Fruit fly (Drosophila melanogaster) whole organism, embryonic: Measurements from ENCODE around the gene Bicra.
A peak's percentile ranks its signal among the peaks of the same experiment; 100 is the strongest.

ENCODE experiments used
- Aef1 ChIP-seq: fragments of 200-800 bp; sonication (Bioruptor generic); IDR thresholded peaks from 3 replicates; pipeline ENCODE4 v1.3.6; 2022; ENCODE audit warnings: missing biosample characterization, missing genetic modification characterization
- Asciz ChIP-seq: fragments of 200-800 bp; sonication (Bioruptor generic); optimal IDR thresholded peaks from 2 replicates; lab custom pipeline; 2017; ENCODE audit warnings: missing biosample characterization, mild to moderate bottlenecking, missing genetic modification characterization, missing genetic modification reagents
- CG10274 ChIP-seq: fragments of 200-800 bp; sonication (Bioruptor generic); optimal IDR thresholded peaks from 3 replicates; lab custom pipeline; 2017; ENCODE audit warnings: missing biosample characterization, mild to moderate bottlenecking, missing genetic modification characterization
- CG11695 ChIP-seq: fragments of 200-800 bp; sonication (Bioruptor generic); IDR thresholded peaks from 3 replicates; pipeline ENCODE4 v1.3.6; 2022; ENCODE audit warnings: missing biosample characterization, missing genetic modification characterization
- CG17568 ChIP-seq: fragments of 200-800 bp; sonication (Bioruptor generic); optimal IDR thresholded peaks from 2 replicates; lab custom pipeline; 2018; ENCODE audit warnings: missing biosample characterization, mild to moderate bottlenecking, missing genetic modification characterization, moderate library complexity
- CG30403 ChIP-seq: fragments of 200-800 bp; sonication (Bioruptor generic); optimal IDR thresholded peaks from 3 replicates; lab custom pipeline; 2016; ENCODE audit warnings: missing biosample characterization, missing genetic modification characterization
- CG31441 ChIP-seq: fragments of 200-800 bp; sonication (Bioruptor generic); IDR thresholded peaks from 2 replicates; pipeline ENCODE4 v1.3.6; 2022; ENCODE audit warnings: missing biosample characterization, missing genetic modification characterization
- CG33557 ChIP-seq: fragments of 200-800 bp; sonication (Bioruptor generic); optimal IDR thresholded peaks from 2 replicates; lab custom pipeline; 2019; ENCODE audit warnings: missing biosample characterization, mild to moderate bottlenecking, missing genetic modification characterization, moderate library complexity
- CG4404 ChIP-seq: fragments of 200-800 bp; sonication (Bioruptor generic); IDR thresholded peaks from 2 replicates; pipeline ENCODE4 v1.3.6; 2022; ENCODE audit warnings: missing biosample characterization, missing genetic modification characterization
- CG4424 ChIP-seq: fragments of 200-800 bp; sonication (Bioruptor generic); optimal IDR thresholded peaks from 3 replicates; lab custom pipeline; 2016; ENCODE audit warnings: missing biosample characterization, missing genetic modification characterization
- CG4820 ChIP-seq: fragments of 200-800 bp; sonication (Bioruptor generic); optimal IDR thresholded peaks from 3 replicates; lab custom pipeline; 2016; ENCODE audit warnings: missing biosample characterization, missing genetic modification characterization
- CG5180 ChIP-seq: fragments of 200-800 bp; sonication (Bioruptor generic); optimal IDR thresholded peaks from 3 replicates; lab custom pipeline; 2017; ENCODE audit warnings: missing biosample characterization, missing genetic modification characterization, mild to moderate bottlenecking, moderate library complexity, missing genetic modification reagents
- CG6175 ChIP-seq: fragments of 200-800 bp; sonication (Bioruptor generic); IDR thresholded peaks from 3 replicates; pipeline ENCODE4 v1.3.6; 2022; ENCODE audit warnings: missing biosample characterization, missing genetic modification characterization
- CG6683 ChIP-seq: fragments of 200-800 bp; sonication (Bioruptor generic); optimal IDR thresholded peaks from 2 replicates; lab custom pipeline; 2017; ENCODE audit warnings: missing biosample characterization, mild to moderate bottlenecking, missing genetic modification characterization, missing genetic modification reagents
- CG7357 ChIP-seq: fragments of 200-800 bp; sonication (Bioruptor generic); IDR thresholded peaks from 3 replicates; pipeline ENCODE4 v1.3.6; 2022; ENCODE audit warnings: missing biosample characterization, missing genetic modification characterization
- CG7839 ChIP-seq: fragments of 200-800 bp; sonication (Bioruptor generic); optimal IDR thresholded peaks from 3 replicates; lab custom pipeline; 2018; ENCODE audit warnings: missing biosample characterization, mild to moderate bottlenecking, missing genetic modification characterization, moderate library complexity
- CG7963 ChIP-seq: fragments of 200-800 bp; sonication (Bioruptor generic); IDR thresholded peaks from 3 replicates; pipeline ENCODE4 v1.3.6; 2022; ENCODE audit warnings: missing biosample characterization, missing genetic modification characterization; ENCODE audit not compliant: partially characterized antibody
- CG8089 ChIP-seq: fragments of 200-800 bp; sonication (Bioruptor generic); optimal IDR thresholded peaks from 3 replicates; lab custom pipeline; 2016; ENCODE audit warnings: missing biosample characterization, missing genetic modification characterization
- CG9215 ChIP-seq: fragments of 200-800 bp; sonication (Bioruptor generic); IDR thresholded peaks from 2 replicates; pipeline ENCODE4 v1.3.6; 2022; ENCODE audit warnings: missing biosample characterization, missing genetic modification characterization
- D19B ChIP-seq: fragments of 200-800 bp; sonication (Bioruptor generic); optimal IDR thresholded peaks from 2 replicates; lab custom pipeline; 2017; ENCODE audit warnings: missing biosample characterization, mild to moderate bottlenecking, missing genetic modification characterization
- Dip3 ChIP-seq: fragments of 200-800 bp; sonication (Bioruptor generic); optimal IDR thresholded peaks from 3 replicates; lab custom pipeline; 2016; ENCODE audit warnings: missing biosample characterization, missing genetic modification characterization
- Drgx ChIP-seq: fragments of 200-800 bp; sonication (Bioruptor generic); IDR thresholded peaks from 2 replicates; pipeline ENCODE4 v1.3.6; 2022; ENCODE audit warnings: missing biosample characterization, missing genetic modification characterization
- Fer1 ChIP-seq: fragments of 200-800 bp; sonication (Bioruptor generic); optimal IDR thresholded peaks from 2 replicates; lab custom pipeline; 2017; ENCODE audit warnings: missing biosample characterization, mild to moderate bottlenecking, missing genetic modification characterization
- Fer2 ChIP-seq: fragments of 200-800 bp; sonication (Bioruptor generic); optimal IDR thresholded peaks from 2 replicates; lab custom pipeline; 2018; ENCODE audit warnings: missing biosample characterization, mild to moderate bottlenecking, missing genetic modification characterization, moderate library complexity
- Fer3 ChIP-seq: fragments of 200-800 bp; sonication (Bioruptor generic); optimal IDR thresholded peaks from 2 replicates; lab custom pipeline; 2018; ENCODE audit warnings: missing biosample characterization, mild to moderate bottlenecking, missing genetic modification characterization, moderate library complexity
- HLH3B ChIP-seq: fragments of 200-800 bp; sonication (Bioruptor generic); IDR thresholded peaks from 2 replicates; pipeline ENCODE4 v1.3.6; 2022; ENCODE audit warnings: missing biosample characterization, missing genetic modification characterization
- Hey ChIP-seq: fragments of 200-800 bp; sonication (Bioruptor generic); optimal IDR thresholded peaks from 3 replicates; lab custom pipeline; 2018; ENCODE audit warnings: missing biosample characterization, mild to moderate bottlenecking, missing genetic modification characterization
- Hr78 ChIP-seq, 2 experiments: fragments of 200-800 bp in 1 of 2; fragments of >200 bp in 1 of 2; sonication (Bioruptor generic) in 1 of 2; optimal IDR thresholded peaks; 2 replicates each; lab custom pipeline; 2017 to 2019; ENCODE audit warnings: missing biosample characterization in 2 of 2, missing genetic modification characterization in 2 of 2, mild to moderate bottlenecking in 1 of 2, moderate library complexity in 1 of 2
- Kr ChIP-seq: fragments of 200-800 bp; sonication (Bioruptor generic); optimal IDR thresholded peaks from 2 replicates; lab custom pipeline; 2017; ENCODE audit warnings: missing biosample characterization, mild to moderate bottlenecking, missing genetic modification characterization
- Lpt ChIP-seq: fragments of >200 bp; optimal IDR thresholded peaks from 2 replicates; lab custom pipeline; 2018; ENCODE audit warnings: missing biosample characterization, missing genetic modification characterization
- Ptx1 ChIP-seq: fragments of 200-800 bp; sonication (Bioruptor generic); IDR thresholded peaks from 2 replicates; pipeline ENCODE4 v1.3.6; 2022; ENCODE audit warnings: missing biosample characterization, missing genetic modification characterization
- Rfx ChIP-seq: fragments of 200-800 bp; sonication (Bioruptor generic); IDR thresholded peaks from 2 replicates; pipeline ENCODE4 v1.3.6; 2022; ENCODE audit warnings: missing biosample characterization, missing genetic modification characterization
- Xrp1 ChIP-seq: fragments of 200-800 bp; sonication (Bioruptor generic); IDR thresholded peaks from 2 replicates; pipeline ENCODE4 v1.3.6; 2022; ENCODE audit warnings: missing biosample characterization, missing genetic modification characterization
- bcd ChIP-seq: fragments of 200-800 bp; sonication (Bioruptor generic); optimal IDR thresholded peaks from 2 replicates; lab custom pipeline; 2017; ENCODE audit warnings: missing biosample characterization, mild to moderate bottlenecking, missing genetic modification characterization
- cwo ChIP-seq: fragments of 200-800 bp; sonication (Bioruptor generic); optimal IDR thresholded peaks from 3 replicates; lab custom pipeline; 2017; ENCODE audit warnings: missing biosample characterization, missing genetic modification characterization, mild to moderate bottlenecking, moderate library complexity, missing genetic modification reagents
- danr ChIP-seq: fragments of 200-800 bp; sonication (Bioruptor generic); IDR thresholded peaks from 2 replicates; pipeline ENCODE4 v1.3.6; 2022; ENCODE audit warnings: missing biosample characterization, missing genetic modification characterization
- emc ChIP-seq: fragments of 200-800 bp; sonication (Bioruptor generic); optimal IDR thresholded peaks from 2 replicates; lab custom pipeline; 2016; ENCODE audit warnings: missing biosample characterization, missing genetic modification characterization
- ftz-f1 ChIP-seq: fragments of 200-800 bp; sonication (Bioruptor generic); optimal IDR thresholded peaks from 2 replicates; lab custom pipeline; 2016; ENCODE audit warnings: missing biosample characterization, missing genetic modification characterization
- hkb ChIP-seq, 2 experiments: fragments of 200-800 bp in 1 of 2; fragments of >200 bp in 1 of 2; sonication (Bioruptor generic) in 1 of 2; IDR thresholded peaks in 1 of 2; optimal IDR thresholded peaks in 1 of 2; 2 replicates each; pipeline versions ENCODE4 v1.3.6 to Lab custom; 2017 to 2022; ENCODE audit warnings: missing biosample characterization in 1 of 2, missing genetic modification characterization in 1 of 2
- jumu ChIP-seq: fragments of 200-800 bp; sonication (Bioruptor generic); optimal IDR thresholded peaks from 3 replicates; lab custom pipeline; 2016; ENCODE audit warnings: missing biosample characterization, missing genetic modification characterization
- lmd ChIP-seq: fragments of 200-800 bp; sonication (Bioruptor generic); IDR thresholded peaks from 2 replicates; pipeline ENCODE4 v1.3.6; 2022; ENCODE audit warnings: missing biosample characterization, missing genetic modification characterization
- nau ChIP-seq: fragments of 200-800 bp; sonication (Bioruptor generic); optimal IDR thresholded peaks from 3 replicates; lab custom pipeline; 2017; ENCODE audit warnings: missing biosample characterization, mild to moderate bottlenecking, missing genetic modification characterization, missing genetic modification reagents
- nmo ChIP-seq: fragments of 200-800 bp; sonication (Bioruptor generic); optimal IDR thresholded peaks from 2 replicates; lab custom pipeline; 2018; ENCODE audit warnings: missing biosample characterization, mild to moderate bottlenecking, missing genetic modification characterization, moderate library complexity
- org-1 ChIP-seq: fragments of 200-800 bp; sonication (Bioruptor generic); optimal IDR thresholded peaks from 2 replicates; lab custom pipeline; 2017; ENCODE audit warnings: missing biosample characterization, missing genetic modification characterization
- phol ChIP-seq: fragments of 200-800 bp; sonication (Bioruptor generic); optimal IDR thresholded peaks from 3 replicates; lab custom pipeline; 2018; ENCODE audit warnings: missing biosample characterization, mild to moderate bottlenecking, missing genetic modification characterization, moderate library complexity
- pnt ChIP-seq: fragments of 200-800 bp; sonication (Bioruptor generic); optimal IDR thresholded peaks from 3 replicates; lab custom pipeline; 2016; ENCODE audit warnings: missing biosample characterization, missing genetic modification characterization
- repo ChIP-seq: fragments of 200-800 bp; sonication (Bioruptor generic); optimal IDR thresholded peaks from 2 replicates; lab custom pipeline; 2016; ENCODE audit warnings: missing biosample characterization, missing genetic modification characterization
- run ChIP-seq: fragments of 200-800 bp; sonication (Bioruptor generic); optimal IDR thresholded peaks from 3 replicates; lab custom pipeline; 2018; ENCODE audit warnings: missing biosample characterization, mild to moderate bottlenecking, missing genetic modification characterization
- sr ChIP-seq: fragments of 200-800 bp; sonication (Bioruptor generic); IDR thresholded peaks from 3 replicates; pipeline ENCODE4 v1.3.6; 2022; ENCODE audit warnings: missing biosample characterization, missing genetic modification characterization
- trem ChIP-seq: fragments of 200-800 bp; optimal IDR thresholded peaks from 3 replicates; lab custom pipeline; 2019; ENCODE audit warnings: missing biosample characterization, mild to moderate bottlenecking, missing genetic modification characterization, moderate library complexity

Bicra gene

DNA sequence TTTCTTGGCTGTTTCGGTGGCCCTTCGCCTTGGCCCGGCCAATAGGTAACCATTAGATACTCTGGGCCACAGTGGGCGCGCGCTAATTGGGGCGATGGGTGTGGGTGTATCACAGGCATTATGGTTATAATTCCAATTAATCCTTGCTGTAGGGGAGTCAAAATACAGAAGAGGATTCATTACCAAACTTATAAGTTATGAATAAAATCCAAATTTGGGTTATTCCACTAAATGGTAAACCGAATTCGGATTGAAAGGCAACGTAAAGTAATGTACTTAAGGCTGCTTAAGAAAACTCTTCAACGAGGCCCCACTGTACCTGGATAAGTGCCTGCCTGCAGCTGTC lies 26.8 kb downstream of the Bicra start (continued):
- TF ChIP-seq HLH3B (GFP tag; lab: Robert Waterston, UW), result peak; percentile 35; the same call in 1 of the 2 replicates
- no peak for TF ChIP-seq CG7963 (GFP tag; lab: Robert Waterston, UW)
- TF ChIP-seq hkb (optimal IDR thresholded peaks at IDR 0.05; lab: Kevin White, UChicago), result no peak
- TF ChIP-seq hkb (GFP tag; IDR thresholded peaks at IDR 0.05; lab: Robert Waterston, UW), result peak; percentile 73; the same call in 1 of the 2 replicates
- 0 out of 2 replicates have a peak, but pooled peaks have one; percentile 30 for TF ChIP-seq danr
- TF ChIP-seq CG33557 (GFP tag; lab: Kevin White, UChicago), result no peak
- TF ChIP-seq CG8089 (GFP tag; lab: Kevin White, UChicago), result no peak
- peak; percentile 49 for TF ChIP-seq cwo
- TF ChIP-seq run (tag; lab: Kevin White, UChicago), result peak; percentile 21
- peak; percentile 24 for TF ChIP-seq CG4820 (GFP tag; lab: Kevin White, UChicago)
- TF ChIP-seq lmd (GFP tag; lab: Robert Waterston, UW), result peak; percentile 73
- peak; percentile 20 for TF ChIP-seq CG10274 (GFP tag; lab: Kevin White, UChicago)
- peak; percentile 72; the same call in 2 of the 3 replicates for TF ChIP-seq sr (GFP tag; lab: Robert Waterston, UW)
- TF ChIP-seq CG7839 (tag; lab: Kevin White, UChicago), result peak; percentile 35
- TF ChIP-seq emc (GFP tag; lab: Kevin White, UChicago), result no peak
- TF ChIP-seq Asciz (GFP tag; lab: Kevin White, UChicago), result peak; percentile 55
- TF ChIP-seq CG11695 (GFP tag; lab: Robert Waterston, UW), result peak; percentile 54; the same call in 2 of the 3 replicates
- peak; percentile 75 for TF ChIP-seq Fer1 (GFP tag; lab: Kevin White, UChicago)
- peak; percentile 43 for TF ChIP-seq CG4424 (GFP tag; lab: Kevin White, UChicago)
- peak; percentile 4 for TF ChIP-seq repo (GFP tag; lab: Kevin White, UChicago)
- peak; percentile 40 for TF ChIP-seq pnt
- TF ChIP-seq CG6683 (GFP tag; lab: Kevin White, UChicago), result no peak
- peak; percentile 62 for TF ChIP-seq nau
- no peak for TF ChIP-seq Dip3 (GFP tag; lab: Kevin White, UChicago)
- TF ChIP-seq CG6175 (GFP tag; lab: Robert Waterston, UW), result no peak
- no peak for TF ChIP-seq Kr (GFP tag; lab: Kevin White, UChicago)
- peak; percentile 35 for TF ChIP-seq Fer3
- TF ChIP-seq CG17568 (GFP tag; lab: Kevin White, UChicago), result no peak
- peak; percentile 52 for TF ChIP-seq CG4404 (GFP tag; lab: Robert Waterston, UW)
- TF ChIP-seq Ptx1 (GFP tag; lab: Robert Waterston, UW), result peak; percentile 69
- peak; percentile 34 for TF ChIP-seq Fer2 (tag; lab: Kevin White, UChicago)
- peak; percentile 47 for TF ChIP-seq jumu
- peak; percentile 71 for TF ChIP-seq Xrp1 (GFP tag; lab: Robert Waterston, UW)
- TF ChIP-seq CG9215 (GFP tag; lab: Robert Waterston, UW), result peak; percentile 60
- TF ChIP-seq CG31441 (GFP tag; lab: Robert Waterston, UW), result peak; percentile 39; the same call in 1 of the 2 replicates
- peak; percentile 50; the same call in 1 of the 3 replicates for TF ChIP-seq CG7357 (GFP tag; lab: Robert Waterston, UW)
- TF ChIP-seq phol (tag; lab: Kevin White, UChicago), result peak; percentile 65
- TF ChIP-seq ftz-f1 (GFP tag; lab: Kevin White, UChicago), result peak; percentile 35
- no peak for TF ChIP-seq Lpt
- peak; percentile 20 for TF ChIP-seq CG30403 (GFP tag; lab: Kevin White, UChicago)
- TF ChIP-seq Rfx (GFP tag; lab: Robert Waterston, UW), result peak; percentile 64
- peak; percentile 27 for TF ChIP-seq D19B
- TF ChIP-seq bcd, result peak; percentile 55
- peak in 1 of 2 experiments; percentile 59 for TF ChIP-seq Hr78 (GFP tag; optimal IDR thresholded peaks at IDR 0.05; lab: Kevin White, UChicago)
- TF ChIP-seq org-1 (GFP tag; lab: Kevin White, UChicago), result peak; percentile 1
- TF ChIP-seq CG5180 (GFP tag; lab: Kevin White, UChicago), result no peak
- 0 out of 2 replicates have a peak, but pooled peaks have one; percentile 30 for TF ChIP-seq Drgx (GFP tag; lab: Robert Waterston, UW)
- peak; percentile 45; the same call in 1 of the 3 replicates for TF ChIP-seq Aef1
- peak; percentile 15 for TF ChIP-seq trem (tag; lab: Kevin White, UChicago)
- TF ChIP-seq nmo, result peak; percentile 57
- TF ChIP-seq Hey (tag; lab: Kevin White, UChicago), result no peak
